Worm (Caenorhabditis elegans) whole organism, L1 larva: Measurements from ENCODE around the gene Y50D4A.6.

Experiments used
- C04F5.9 ChIP-seq: sonication (generic microtip); optimal IDR thresholded peaks from 2 replicates; lab custom pipeline; 2016; ENCODE audit warnings: missing genetic modification characterization, missing compliant biosample characterization
- C16A3.4 ChIP-seq: fragments of 150-350 bp; optimal IDR thresholded peaks from 2 replicates; lab custom pipeline; 2014; ENCODE audit warnings: missing biosample characterization, missing genetic modification characterization
- C34B4.2 ChIP-seq: sonication (generic microtip); optimal IDR thresholded peaks from 2 replicates; lab custom pipeline; 2017; ENCODE audit warnings: mild to moderate bottlenecking, missing genetic modification characterization, missing compliant biosample characterization
- F16B12.6 ChIP-seq: fragments of 150-350 bp; optimal IDR thresholded peaks from 2 replicates; lab custom pipeline; 2014; ENCODE audit warnings: missing biosample characterization, missing genetic modification characterization
- Y116A8C.19 ChIP-seq: sonication (generic microtip); optimal IDR thresholded peaks from 2 replicates; lab custom pipeline; 2016; ENCODE audit warnings: missing compliant biosample characterization, missing genetic modification characterization, borderline replicate concordance
- ama-1 ChIP-seq: fragments of 150-350 bp; optimal IDR thresholded peaks from 2 replicates; lab custom pipeline; 2014
- blmp-1 ChIP-seq: fragments of 150-350 bp; optimal IDR thresholded peaks from 2 replicates; lab custom pipeline; 2014; ENCODE audit warnings: missing biosample characterization, missing genetic modification characterization
- ceh-8 ChIP-seq: fragments of 200-800 bp; sonication (Bioruptor generic); optimal IDR thresholded peaks from 2 replicates; lab custom pipeline; 2018; ENCODE audit warnings: mild to moderate bottlenecking, missing genetic modification characterization, moderate library complexity, missing compliant biosample characterization
- ceh-88 ChIP-seq: fragments of 200-800 bp; sonication (Bioruptor generic); IDR thresholded peaks from 2 replicates; pipeline ENCODE4 v1.3.6; 2022; ENCODE audit warnings: missing genetic modification characterization, missing compliant biosample characterization
- ceh-90 ChIP-seq: sonication (generic microtip); optimal IDR thresholded peaks from 2 replicates; lab custom pipeline; 2016; ENCODE audit warnings: missing genetic modification characterization, missing compliant biosample characterization
- dpl-1 ChIP-seq, 3 experiments: fragments of 150-350 bp in 2 of 3; sonication (generic microtip) in 1 of 3; optimal IDR thresholded peaks; 2 replicates each; lab custom pipeline; 2014 to 2017; ENCODE audit warnings: missing biosample characterization in 3 of 3, missing genetic modification characterization in 3 of 3, missing genetic modification reagents in 3 of 3
- dsc-1 ChIP-seq: sonication (generic microtip); optimal IDR thresholded peaks from 2 replicates; lab custom pipeline; 2016; ENCODE audit warnings: mild to moderate bottlenecking, missing genetic modification characterization, missing compliant biosample characterization
- efl-1 ChIP-seq, 4 experiments: fragments of 150-350 bp; optimal IDR thresholded peaks in 3 of 4; peaks in 1 of 4; 1 replicate in 1 of 4; 2 replicates in 3 of 4; lab custom pipeline; 2014; ENCODE audit warnings: missing biosample characterization in 2 of 4, missing genetic modification characterization in 2 of 4, missing genetic modification reagents in 2 of 4
- elt-2 ChIP-seq: sonication (generic microtip); optimal IDR thresholded peaks from 2 replicates; lab custom pipeline; 2016; ENCODE audit warnings: missing genetic modification characterization, mild to moderate bottlenecking, inconsistent platforms, missing compliant biosample characterization, missing genetic modification reagents
- elt-3 ChIP-seq, 6 experiments: fragments of 150-350 bp in 1 of 6; sonication (generic microtip); optimal IDR thresholded peaks; 2 replicates each; lab custom pipeline; 2017 to 2018; ENCODE audit warnings: missing biosample characterization in 6 of 6, missing genetic modification characterization in 6 of 6, inconsistent platforms in 1 of 6
- fkh-10 ChIP-seq: sonication (generic microtip); optimal IDR thresholded peaks from 2 replicates; lab custom pipeline; 2017; ENCODE audit warnings: missing biosample characterization, missing genetic modification reagents, missing genetic modification characterization
- grh-1 ChIP-seq: fragments of 200-800 bp; sonication (Bioruptor generic); IDR thresholded peaks from 2 replicates; pipeline ENCODE4 v1.3.6; 2022; ENCODE audit warnings: missing genetic modification reagents, missing genetic modification characterization, missing compliant biosample characterization
- hlh-17 ChIP-seq: fragments of 200-800 bp; sonication (Bioruptor generic); optimal IDR thresholded peaks from 2 replicates; lab custom pipeline; 2018; ENCODE audit warnings: missing genetic modification characterization, mild to moderate bottlenecking, missing compliant biosample characterization, moderate library complexity, borderline replicate concordance
- hlh-4 ChIP-seq: sonication (generic microtip); optimal IDR thresholded peaks from 2 replicates; lab custom pipeline; 2016; ENCODE audit warnings: mild to moderate bottlenecking, missing genetic modification characterization, missing compliant biosample characterization
- isw-1 ChIP-seq: fragments of 200-800 bp; sonication (Bioruptor generic); IDR thresholded peaks from 2 replicates; pipeline ENCODE4 v1.3.6; 2022; ENCODE audit warnings: missing genetic modification characterization, missing compliant biosample characterization
- lin-15B ChIP-seq: fragments of 150-350 bp; sonication (generic microtip); optimal IDR thresholded peaks from 3 replicates; lab custom pipeline; 2014; ENCODE audit warnings: missing biosample characterization, missing genetic modification characterization
- lin-35 ChIP-seq, 2 experiments: fragments of 150-350 bp; optimal IDR thresholded peaks; 2 replicates each; lab custom pipeline; 2014; ENCODE audit warnings: missing biosample characterization in 2 of 2, missing genetic modification characterization in 2 of 2, missing genetic modification reagents in 2 of 2
- lir-3 ChIP-seq: sonication (generic microtip); optimal IDR thresholded peaks from 2 replicates; lab custom pipeline; 2016; ENCODE audit warnings: mild to moderate bottlenecking, missing genetic modification characterization, moderate library complexity, missing compliant biosample characterization; ENCODE audit not compliant: poor library complexity
- lsy-2 ChIP-seq, 2 experiments: fragments of 150-350 bp; optimal IDR thresholded peaks; 2 replicates each; lab custom pipeline; 2014; ENCODE audit warnings: missing biosample characterization in 2 of 2, missing genetic modification characterization in 2 of 2
- nhr-11 ChIP-seq: fragments of 150-350 bp; optimal IDR thresholded peaks from 2 replicates; lab custom pipeline; 2014; ENCODE audit warnings: missing biosample characterization, missing genetic modification characterization
- nhr-19 ChIP-seq: fragments of 200-800 bp; sonication (Bioruptor generic); conservative IDR thresholded peaks from 2 replicates; pipeline ENCODE4 v1.3.6; 2022; ENCODE audit warnings: missing genetic modification characterization, missing compliant biosample characterization
- nhr-20 ChIP-seq: sonication (generic microtip); optimal IDR thresholded peaks from 2 replicates; lab custom pipeline; 2016; ENCODE audit warnings: mild to moderate bottlenecking, missing genetic modification characterization, missing compliant biosample characterization
- nhr-47 ChIP-seq: sonication (generic microtip); optimal IDR thresholded peaks from 2 replicates; lab custom pipeline; 2016; ENCODE audit warnings: mild to moderate bottlenecking, missing genetic modification characterization, moderate library complexity, missing compliant biosample characterization
- nhr-71 ChIP-seq: sonication (generic microtip); optimal IDR thresholded peaks from 2 replicates; lab custom pipeline; 2016; ENCODE audit warnings: mild to moderate bottlenecking, missing genetic modification characterization, moderate library complexity, missing compliant biosample characterization
- nhr-76 ChIP-seq: sonication (generic microtip); optimal IDR thresholded peaks from 2 replicates; lab custom pipeline; 2017; ENCODE audit warnings: missing biosample characterization, missing genetic modification characterization
- nhr-84 ChIP-seq: sonication (generic microtip); optimal IDR thresholded peaks from 2 replicates; lab custom pipeline; 2017; ENCODE audit warnings: missing biosample characterization, missing genetic modification characterization
- nhr-90 ChIP-seq: sonication (generic microtip); optimal IDR thresholded peaks from 2 replicates; lab custom pipeline; 2016; ENCODE audit warnings: mild to moderate bottlenecking, missing genetic modification characterization, missing compliant biosample characterization; ENCODE audit not compliant: poor library complexity
- pax-3 ChIP-seq: fragments of 200-800 bp; sonication (Bioruptor generic); optimal IDR thresholded peaks from 2 replicates; lab custom pipeline; 2018; ENCODE audit warnings: mild to moderate bottlenecking, missing genetic modification characterization, moderate library complexity, missing compliant biosample characterization
- snu-23 ChIP-seq: sonication (generic microtip); optimal IDR thresholded peaks from 2 replicates; lab custom pipeline; 2016; ENCODE audit warnings: missing genetic modification characterization, missing compliant biosample characterization
- swsn-7 ChIP-seq: sonication (generic microtip); optimal IDR thresholded peaks from 2 replicates; lab custom pipeline; 2016; ENCODE audit warnings: missing genetic modification characterization, missing compliant biosample characterization
- tbx-2 ChIP-seq: sonication (generic microtip); optimal IDR thresholded peaks from 2 replicates; lab custom pipeline; 2016; ENCODE audit warnings: missing genetic modification characterization, missing compliant biosample characterization
- unc-30 ChIP-seq: sonication (generic microtip); optimal IDR thresholded peaks from 2 replicates; lab custom pipeline; 2017; ENCODE audit warnings: missing biosample characterization, missing genetic modification characterization
- unc-62 ChIP-seq: fragments of 150-350 bp; optimal IDR thresholded peaks from 2 replicates; lab custom pipeline; 2014; ENCODE audit warnings: missing biosample characterization, missing genetic modification reagents, missing genetic modification characterization
- xbp-1 ChIP-seq: sonication (generic microtip); optimal IDR thresholded peaks from 2 replicates; lab custom pipeline; 2016; ENCODE audit warnings: missing genetic modification characterization, missing compliant biosample characterization
- zag-1 ChIP-seq: fragments of 150-350 bp; optimal IDR thresholded peaks from 2 replicates; lab custom pipeline; 2014; ENCODE audit warnings: missing biosample characterization, missing genetic modification characterization
- ztf-11 ChIP-seq, 2 experiments: sonication (generic microtip); optimal IDR thresholded peaks; 2 replicates each; lab custom pipeline; 2016 to 2017; ENCODE audit warnings: missing genetic modification characterization in 2 of 2, missing biosample characterization in 1 of 2, missing compliant biosample characterization in 1 of 2
- ztf-4 ChIP-seq: fragments of 150-350 bp; optimal IDR thresholded peaks from 2 replicates; lab custom pipeline; 2014; ENCODE audit warnings: missing biosample characterization, missing genetic modification characterization

The Y50D4A.6 gene

DNA sequence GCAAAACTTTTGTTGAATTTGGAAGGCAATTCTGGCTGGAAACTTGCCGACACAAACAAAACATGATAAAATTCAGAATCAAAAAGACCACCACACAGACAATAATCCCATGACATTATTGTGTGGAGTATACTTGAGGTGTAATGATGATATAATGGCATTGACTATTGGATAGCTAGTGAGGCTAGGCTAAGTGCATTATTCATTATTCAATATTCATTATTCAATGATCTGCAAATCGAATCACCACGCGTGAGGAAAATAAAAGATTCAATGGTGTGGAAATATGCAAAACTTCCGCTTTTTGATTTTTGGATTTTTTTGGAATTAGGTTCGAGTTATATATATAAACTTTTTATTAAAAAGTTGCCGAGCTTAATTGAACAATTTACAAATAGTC is 24.5 kb upstream of the Y50D4A.6 start:
- no peak for TF ChIP-seq blmp-1 (tag; lab: Kevin White, UChicago)
- no peak for TF ChIP-seq dsc-1 (tag; lab: Kevin White, UChicago)
- no peak for TF ChIP-seq ztf-4 (tag; lab: Kevin White, UChicago)
- no peak for TF ChIP-seq lir-3 (tag; lab: Kevin White, UChicago)
- TF ChIP-seq, all 84 proteins: peak for 0

DNA sequence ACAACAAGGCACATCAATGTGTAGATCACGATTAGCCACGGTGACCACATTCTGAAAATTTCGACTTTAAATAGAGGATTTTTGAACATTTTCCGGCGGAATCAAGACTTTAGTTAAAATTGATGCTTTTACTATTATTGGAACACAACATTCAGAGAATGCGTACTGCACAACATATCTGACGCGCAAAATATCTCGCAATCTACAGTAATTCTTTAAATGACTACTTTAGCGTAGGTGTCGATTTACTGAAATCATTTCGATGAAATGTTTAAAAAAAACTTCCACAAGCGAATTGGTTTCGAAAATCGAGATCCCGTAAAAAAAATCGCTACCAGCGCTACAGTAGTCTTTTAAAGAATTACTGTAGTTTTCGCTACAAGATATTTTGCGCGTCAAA is 21.4 kb upstream of the Y50D4A.6 start, which contains the start of gene Y50D4A.10:
Y50D4A.10 (minus strand) TSS at position 57 of the 400 bp plus-strand sequence.
- TF ChIP-seq efl-1 (optimal IDR thresholded peaks at IDR 0.05; lab: Kevin White, UChicago) (no peak), efl-1 (GFP tag; optimal IDR thresholded peaks at IDR 0.05 in 1 of 2; lab: Kevin White, UChicago) (peak in 1 of 2 experiments; percentile 92), zag-1 (tag; lab: Kevin White, UChicago) (no peak)

DNA sequence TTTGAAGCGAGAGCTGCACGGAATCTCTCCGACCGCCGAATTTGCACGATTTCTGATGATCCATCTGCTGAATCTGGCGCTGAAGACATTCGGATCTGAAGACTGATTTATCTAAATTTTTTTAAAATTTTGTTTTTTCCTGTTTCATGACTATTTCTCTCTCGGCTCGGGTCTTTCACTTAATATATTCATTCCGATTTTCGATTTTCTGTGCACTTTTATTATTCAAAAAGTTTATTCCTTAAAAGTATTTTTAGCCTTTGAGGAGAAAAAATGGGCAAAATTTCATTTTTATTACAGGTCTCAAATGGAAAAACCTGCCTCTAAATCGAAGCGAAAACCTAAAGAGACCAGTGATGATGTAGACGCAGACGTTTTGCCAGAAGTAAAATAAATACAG is 8.5 kb upstream of the Y50D4A.6 start, which contains the start of gene Y50D4A.1:
Y50D4A.1 (plus strand) TSS at position 301 of the 400 bp plus-strand sequence.
- TF ChIP-seq ceh-8 (no peak), nhr-76 (tag; lab: Kevin White, UChicago) (no peak), C04F5.9 (tag; lab: Kevin White, UChicago) (no peak), nhr-47 (no peak), tbx-2 (no peak), nhr-11 (tag; lab: Kevin White, UChicago) (no peak), ztf-11 (tag; optimal IDR thresholded peaks at IDR 0.05; lab: Kevin White, UChicago) (no peak), hlh-17 (no peak)

DNA sequence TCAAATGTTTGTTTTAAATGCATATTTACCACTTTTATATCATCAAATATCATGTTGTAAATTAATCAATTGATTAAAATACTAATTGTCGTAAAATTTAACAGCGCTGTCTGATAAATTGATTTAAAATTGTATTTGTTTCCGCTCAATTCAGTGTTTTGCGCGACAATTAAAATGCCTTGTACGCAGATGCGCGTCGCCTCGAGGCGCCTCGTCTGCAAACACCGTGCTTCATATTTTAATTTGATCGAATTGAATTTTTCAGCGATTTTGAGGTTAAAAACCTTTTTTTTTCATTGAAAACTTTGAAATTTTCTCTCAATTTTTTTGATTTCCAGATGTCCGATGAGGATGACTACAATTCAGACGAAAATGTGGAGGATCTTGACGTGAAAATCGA is 7.9 kb upstream of the Y50D4A.6 start, which contains the start of gene Y50D4A.5:
Y50D4A.5 (plus strand) TSS at position 337 of the 400 bp plus-strand sequence.
- TF ChIP-seq snu-23 (GFP tag; lab: Kevin White, UChicago): peak; percentile 36
- TF ChIP-seq xbp-1: peak; percentile 11
- TF ChIP-seq lsy-2 (tag; optimal IDR thresholded peaks at IDR 0.05; lab: Kevin White, UChicago): peak in 1 of 2 experiments; percentile 53
- TF ChIP-seq unc-30: no peak
- peak; percentile 12 for TF ChIP-seq swsn-7
- TF ChIP-seq ceh-88 (GFP tag; lab: Robert Waterston, UW): 0 out of 2 replicates have a peak, but pooled peaks have one; percentile 9
- peak; percentile 46 to 75 (median 65) for TF ChIP-seq dpl-1 (GFP tag; optimal IDR thresholded peaks at IDR 0.05; lab: Kevin White, UChicago)
- no peak for TF ChIP-seq unc-62 (GFP tag; lab: Kevin White, UChicago)
- peak; percentile 31 for TF ChIP-seq dsc-1 (tag; lab: Kevin White, UChicago)
- peak; percentile 7 for TF ChIP-seq nhr-90 (tag; lab: Kevin White, UChicago)
- TF ChIP-seq nhr-20: peak; percentile 14
- TF ChIP-seq ama-1 (lab: Kevin White, UChicago): no peak
- peak; percentile 58 for TF ChIP-seq nhr-19 (GFP tag; lab: Robert Waterston, UW)
- peak; percentile 47 for TF ChIP-seq nhr-47
- peak; percentile 24 to 80 for TF ChIP-seq lin-35 (GFP tag; optimal IDR thresholded peaks at IDR 0.05; lab: Kevin White, UChicago)
- peak; percentile 78 for TF ChIP-seq F16B12.6 (tag; lab: Kevin White, UChicago)
- no peak for TF ChIP-seq ceh-8
- TF ChIP-seq hlh-4 (tag; lab: Kevin White, UChicago): no peak
- TF ChIP-seq isw-1 (GFP tag; lab: Robert Waterston, UW): peak; percentile 45
- TF ChIP-seq tbx-2: peak; percentile 28
- peak in 1 of 2 experiments; percentile 66 for TF ChIP-seq efl-1 (optimal IDR thresholded peaks at IDR 0.05; lab: Kevin White, UChicago)
- peak; percentile 72 to 96 for TF ChIP-seq efl-1 (GFP tag; optimal IDR thresholded peaks at IDR 0.05 in 1 of 2; lab: Kevin White, UChicago)

DNA sequence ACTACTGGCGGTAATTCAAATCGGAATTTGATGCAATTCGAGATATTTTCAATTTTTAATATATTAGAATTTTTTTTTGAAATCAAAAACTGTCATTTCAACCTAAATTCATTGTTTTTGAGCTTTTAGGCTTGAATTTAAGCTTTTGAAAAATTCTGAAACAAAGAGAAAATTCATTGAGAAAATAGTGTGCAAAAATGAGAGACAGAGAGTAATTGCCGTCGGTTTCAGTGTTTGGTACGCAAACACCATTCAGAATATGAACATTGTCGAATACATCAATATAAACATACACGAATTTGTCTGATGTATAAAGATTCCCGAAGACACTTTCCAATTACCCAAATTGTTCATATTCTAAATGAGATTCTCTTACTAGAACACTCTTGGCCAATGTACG is 2.6 kb upstream of the Y50D4A.6 start:
- no peak for TF ChIP-seq C34B4.2 (tag; lab: Kevin White, UChicago)
- TF ChIP-seq ztf-4 (tag; lab: Kevin White, UChicago): no peak
- TF ChIP-seq snu-23 (GFP tag; lab: Kevin White, UChicago): peak; percentile 27
- no peak for TF ChIP-seq tbx-2
- TF ChIP-seq lin-35 (GFP tag; optimal IDR thresholded peaks at IDR 0.05; lab: Kevin White, UChicago): peak; percentile 0 to 48
- peak; percentile 10 for TF ChIP-seq nhr-20
- TF ChIP-seq pax-3: no peak
- peak; percentile 23 for TF ChIP-seq nhr-71 (tag; lab: Kevin White, UChicago)
- no peak for TF ChIP-seq isw-1 (GFP tag; lab: Robert Waterston, UW)
- no peak for TF ChIP-seq grh-1 (GFP tag; lab: Robert Waterston, UW)
- peak in 1 of 3 experiments; percentile 42 for TF ChIP-seq dpl-1 (GFP tag; optimal IDR thresholded peaks at IDR 0.05; lab: Kevin White, UChicago)
- TF ChIP-seq lin-15B (tag; lab: Kevin White, UChicago): peak; percentile 8
- TF ChIP-seq nhr-84 (tag; lab: Kevin White, UChicago): no peak
- no peak for TF ChIP-seq Y116A8C.19 (tag; lab: Kevin White, UChicago)
- no peak for TF ChIP-seq fkh-10 (GFP tag; lab: Kevin White, UChicago)
- no peak for TF ChIP-seq elt-2 (tag; lab: Kevin White, UChicago)
- no peak for TF ChIP-seq elt-3 (tag; optimal IDR thresholded peaks at IDR 0.05; lab: Kevin White, UChicago)
- TF ChIP-seq ama-1 (lab: Kevin White, UChicago): no peak
- no peak for TF ChIP-seq swsn-7
- no peak for TF ChIP-seq C16A3.4 (tag; lab: Kevin White, UChicago)
- no peak for TF ChIP-seq ceh-88 (GFP tag; lab: Robert Waterston, UW)
- TF ChIP-seq lsy-2 (tag; optimal IDR thresholded peaks at IDR 0.05; lab: Kevin White, UChicago): peak in 1 of 2 experiments; percentile 26
- TF ChIP-seq ceh-90 (tag; lab: Kevin White, UChicago): no peak
